Fruit fly (Drosophila melanogaster) S2 (cell line): Measurements from ENCODE around the gene dop.

Experiments
- CG8478 ChIP-seq: fragments of >200 bp; optimal IDR thresholded peaks from 2 replicates; lab custom pipeline; 2018
- CTCF ChIP-seq, 2 experiments: fragments of >200 bp; optimal IDR thresholded peaks; 2 replicates each; lab custom pipeline; 2018

DNA sequence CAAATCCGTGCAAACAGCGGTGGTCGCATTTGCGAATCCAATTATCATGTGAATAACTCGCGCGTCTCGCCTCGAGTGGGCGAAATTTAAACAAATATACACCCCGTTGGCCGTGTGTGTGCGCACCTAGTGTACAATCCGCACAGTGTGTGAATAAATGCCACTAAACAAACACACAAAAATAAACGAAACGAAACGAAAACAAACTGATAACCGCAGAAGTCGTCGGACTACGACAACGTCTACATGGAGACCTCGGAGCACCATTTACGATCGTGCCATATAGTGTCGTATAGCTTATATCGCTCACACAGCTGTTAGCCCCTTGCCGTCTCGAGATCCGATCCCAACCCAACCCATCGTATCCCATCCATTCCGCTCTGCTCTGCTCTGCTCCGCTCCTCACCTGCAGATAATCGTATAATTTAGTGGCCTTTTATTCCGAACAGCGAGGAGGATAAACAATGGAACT is 707 bp downstream of the dop start:
- TF ChIP-seq CG8478 (lab: Kevin White, UChicago) (no peak), CTCF (optimal IDR thresholded peaks at IDR 0.05; lab: Kevin White, UChicago) (no peak)
